Fruit fly (Drosophila melanogaster): ENCODE results near the gene Tcs4.
A peak's percentile ranks its signal among the peaks of the same experiment; 100 is the strongest.

DNA sequence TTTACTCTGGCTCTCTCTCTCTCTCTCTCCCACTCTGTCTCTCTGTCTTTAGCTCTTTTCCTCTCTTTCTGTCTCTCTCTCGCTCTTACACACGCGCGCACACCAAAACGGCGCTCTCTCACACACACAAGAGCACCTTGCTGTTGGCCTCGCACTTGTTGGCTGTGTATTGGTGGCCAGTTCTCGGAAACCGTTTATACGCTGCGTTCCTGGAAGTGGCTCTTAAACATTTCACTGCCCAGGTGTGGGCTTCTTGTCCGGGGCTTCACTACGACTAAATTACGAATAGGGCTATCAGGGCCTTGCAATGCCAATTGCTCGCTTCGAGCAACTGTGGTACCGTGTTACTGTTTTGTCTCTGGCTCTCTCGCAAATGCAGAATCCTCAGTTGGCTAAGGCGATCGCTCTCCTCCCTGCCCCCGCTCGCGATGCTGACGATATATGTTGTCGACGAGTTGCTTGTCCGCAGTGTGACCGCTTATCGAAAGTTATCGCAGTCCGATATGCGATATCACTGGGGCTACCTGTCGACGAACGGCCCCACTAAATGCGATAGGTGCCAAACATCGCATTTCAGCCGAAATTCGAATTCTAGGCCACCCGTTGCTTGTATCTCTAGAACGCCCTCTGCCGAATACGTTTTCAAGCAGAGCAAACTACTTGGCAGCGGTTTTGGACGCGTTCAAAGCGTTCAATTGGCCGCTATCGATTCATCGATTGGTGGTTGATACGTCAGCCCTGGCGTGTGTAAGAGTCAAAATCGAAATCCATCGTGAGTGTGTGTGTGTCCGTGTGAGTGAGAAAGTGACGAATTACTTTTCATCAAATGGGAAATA, 18.3 kb downstream of the Tcs4 start, which contains the start of the genes dome and Ubqn:
- TF ChIP-seq EcR (GFP tag; optimal IDR thresholded peaks at IDR 0.05) (no peak), CG4496 (GFP tag; IDR thresholded peaks at IDR 0.05) (peak; percentile 29; the same call in 2 of the 3 replicates), CG15710 (tag; optimal IDR thresholded peaks at IDR 0.05) (no peak), CG34367 (tag; optimal IDR thresholded peaks at IDR 0.05) (no peak), Snoo (tag; optimal IDR thresholded peaks at IDR 0.05) (no peak), CG14655 (GFP tag; optimal IDR thresholded peaks at IDR 0.05) (no peak), gl (tag; optimal IDR thresholded peaks at IDR 0.05) (no peak), Pif1B (GFP tag; optimal IDR thresholded peaks at IDR 0.05) (no peak), fd96Ca (GFP tag; IDR thresholded peaks at IDR 0.05) (no peak), CG12605 (GFP tag; IDR thresholded peaks at IDR 0.05) (no peak)

Measured in whole organism, pupa.